Worm (Caenorhabditis elegans) whole organism, L1 larva: ENCODE data around the gene dyf-3.

Experiments
- aly-2 ChIP-seq: fragments of 150-350 bp; optimal IDR thresholded peaks from 2 replicates; lab custom pipeline; 2014; ENCODE audit warnings: missing biosample characterization, missing genetic modification characterization
- blmp-1 ChIP-seq: fragments of 150-350 bp; optimal IDR thresholded peaks from 2 replicates; lab custom pipeline; 2014; ENCODE audit warnings: missing biosample characterization, missing genetic modification characterization
- ceh-82 ChIP-seq, 3 experiments: fragments of 150-350 bp in 1 of 3; sonication (generic microtip) in 2 of 3; optimal IDR thresholded peaks; 2 replicates each; lab custom pipeline; 2014 to 2017; ENCODE audit warnings: missing biosample characterization in 3 of 3, missing genetic modification characterization in 3 of 3
- ceh-88 ChIP-seq: fragments of 200-800 bp; sonication (Bioruptor generic); IDR thresholded peaks from 2 replicates; pipeline ENCODE4 v1.3.6; 2022; ENCODE audit warnings: missing genetic modification characterization, missing compliant biosample characterization
- efl-1 ChIP-seq, 4 experiments: fragments of 150-350 bp; optimal IDR thresholded peaks in 3 of 4; peaks in 1 of 4; 1 replicate in 1 of 4; 2 replicates in 3 of 4; lab custom pipeline; 2014; ENCODE audit warnings: missing biosample characterization in 2 of 4, missing genetic modification characterization in 2 of 4, missing genetic modification reagents in 2 of 4
- egl-13 ChIP-seq: sonication (generic microtip); optimal IDR thresholded peaks from 2 replicates; lab custom pipeline; 2016; ENCODE audit warnings: missing genotype, missing genetic modification reagents, missing genetic modification characterization, missing compliant biosample characterization
- elt-2 ChIP-seq: sonication (generic microtip); optimal IDR thresholded peaks from 2 replicates; lab custom pipeline; 2016; ENCODE audit warnings: missing genetic modification characterization, mild to moderate bottlenecking, inconsistent platforms, missing compliant biosample characterization, missing genetic modification reagents
- fkh-4 ChIP-seq: sonication (generic microtip); optimal IDR thresholded peaks from 2 replicates; lab custom pipeline; 2016; ENCODE audit warnings: missing compliant biosample characterization, missing genetic modification characterization, borderline replicate concordance
- fos-1 ChIP-seq: fragments of 150-350 bp; optimal IDR thresholded peaks from 2 replicates; lab custom pipeline; 2014; ENCODE audit warnings: missing biosample characterization, missing genetic modification characterization
- hlh-4 ChIP-seq: sonication (generic microtip); optimal IDR thresholded peaks from 2 replicates; lab custom pipeline; 2016; ENCODE audit warnings: mild to moderate bottlenecking, missing genetic modification characterization, missing compliant biosample characterization
- hpl-2 ChIP-seq: fragments of 150-350 bp; optimal IDR thresholded peaks from 2 replicates; lab custom pipeline; 2014; ENCODE audit warnings: missing biosample characterization, missing genetic modification reagents, missing genetic modification characterization
- irx-1 ChIP-seq: sonication (generic microtip); optimal IDR thresholded peaks from 2 replicates; lab custom pipeline; 2016; ENCODE audit warnings: missing genetic modification characterization, missing compliant biosample characterization
- isw-1 ChIP-seq: fragments of 200-800 bp; sonication (Bioruptor generic); IDR thresholded peaks from 2 replicates; pipeline ENCODE4 v1.3.6; 2022; ENCODE audit warnings: missing genetic modification characterization, missing compliant biosample characterization
- jun-1 ChIP-seq: fragments of 150-350 bp; optimal IDR thresholded peaks from 2 replicates; lab custom pipeline; 2014; ENCODE audit warnings: missing biosample characterization, missing genetic modification reagents, missing genetic modification characterization
- lin-13 ChIP-seq: fragments of 150-350 bp; optimal IDR thresholded peaks from 2 replicates; lab custom pipeline; 2014; ENCODE audit warnings: missing biosample characterization, missing genetic modification reagents, missing genetic modification characterization
- lin-15B ChIP-seq: fragments of 150-350 bp; sonication (generic microtip); optimal IDR thresholded peaks from 3 replicates; lab custom pipeline; 2014; ENCODE audit warnings: missing biosample characterization, missing genetic modification characterization
- lsy-2 ChIP-seq, 2 experiments: fragments of 150-350 bp; optimal IDR thresholded peaks; 2 replicates each; lab custom pipeline; 2014; ENCODE audit warnings: missing biosample characterization in 2 of 2, missing genetic modification characterization in 2 of 2
- mab-9 ChIP-seq: fragments of 200-800 bp; sonication (Bioruptor generic); IDR thresholded peaks from 2 replicates; pipeline ENCODE4 v1.3.6; 2022; ENCODE audit warnings: missing genetic modification reagents, missing genetic modification characterization, missing compliant biosample characterization
- mep-1 ChIP-seq: fragments of 150-350 bp; optimal IDR thresholded peaks from 2 replicates; lab custom pipeline; 2014; ENCODE audit warnings: missing biosample characterization, missing genetic modification characterization
- nhr-11 ChIP-seq: fragments of 150-350 bp; optimal IDR thresholded peaks from 2 replicates; lab custom pipeline; 2014; ENCODE audit warnings: missing biosample characterization, missing genetic modification characterization
- nhr-12 ChIP-seq: sonication (generic microtip); optimal IDR thresholded peaks from 2 replicates; lab custom pipeline; 2017; ENCODE audit warnings: missing biosample characterization, missing genetic modification characterization
- nhr-20 ChIP-seq: sonication (generic microtip); optimal IDR thresholded peaks from 2 replicates; lab custom pipeline; 2016; ENCODE audit warnings: mild to moderate bottlenecking, missing genetic modification characterization, missing compliant biosample characterization
- nhr-47 ChIP-seq: sonication (generic microtip); optimal IDR thresholded peaks from 2 replicates; lab custom pipeline; 2016; ENCODE audit warnings: mild to moderate bottlenecking, missing genetic modification characterization, moderate library complexity, missing compliant biosample characterization
- nhr-71 ChIP-seq: sonication (generic microtip); optimal IDR thresholded peaks from 2 replicates; lab custom pipeline; 2016; ENCODE audit warnings: mild to moderate bottlenecking, missing genetic modification characterization, moderate library complexity, missing compliant biosample characterization
- nhr-76 ChIP-seq: sonication (generic microtip); optimal IDR thresholded peaks from 2 replicates; lab custom pipeline; 2017; ENCODE audit warnings: missing biosample characterization, missing genetic modification characterization
- nhr-77 ChIP-seq: fragments of 150-350 bp; optimal IDR thresholded peaks from 2 replicates; lab custom pipeline; 2014; ENCODE audit warnings: missing biosample characterization, missing genetic modification characterization
- nhr-84 ChIP-seq: sonication (generic microtip); optimal IDR thresholded peaks from 2 replicates; lab custom pipeline; 2017; ENCODE audit warnings: missing biosample characterization, missing genetic modification characterization
- nhr-85 ChIP-seq: sonication (generic microtip); peaks from one replicate; lab custom pipeline; 2016; ENCODE audit warnings: missing genetic modification characterization, inconsistent platforms, missing compliant biosample characterization
- nhr-90 ChIP-seq: sonication (generic microtip); optimal IDR thresholded peaks from 2 replicates; lab custom pipeline; 2016; ENCODE audit warnings: mild to moderate bottlenecking, missing genetic modification characterization, missing compliant biosample characterization; ENCODE audit not compliant: poor library complexity
- skn-1 ChIP-seq: fragments of 150-350 bp; optimal IDR thresholded peaks from 2 replicates; lab custom pipeline; 2014; ENCODE audit warnings: missing biosample characterization, missing genetic modification characterization
- snu-23 ChIP-seq: sonication (generic microtip); optimal IDR thresholded peaks from 2 replicates; lab custom pipeline; 2016; ENCODE audit warnings: missing genetic modification characterization, missing compliant biosample characterization
- swsn-7 ChIP-seq: sonication (generic microtip); optimal IDR thresholded peaks from 2 replicates; lab custom pipeline; 2016; ENCODE audit warnings: missing genetic modification characterization, missing compliant biosample characterization
- tbx-2 ChIP-seq: sonication (generic microtip); optimal IDR thresholded peaks from 2 replicates; lab custom pipeline; 2016; ENCODE audit warnings: missing genetic modification characterization, missing compliant biosample characterization
- tlp-1 ChIP-seq: fragments of 150-350 bp; optimal IDR thresholded peaks from 2 replicates; lab custom pipeline; 2014; ENCODE audit warnings: missing biosample characterization, missing genetic modification characterization
- unc-130 ChIP-seq: fragments of 150-350 bp; optimal IDR thresholded peaks from 2 replicates; lab custom pipeline; 2017; ENCODE audit warnings: missing biosample characterization, missing genetic modification characterization, inconsistent platforms
- unc-30 ChIP-seq: sonication (generic microtip); optimal IDR thresholded peaks from 2 replicates; lab custom pipeline; 2017; ENCODE audit warnings: missing biosample characterization, missing genetic modification characterization
- unc-62 ChIP-seq: fragments of 150-350 bp; optimal IDR thresholded peaks from 2 replicates; lab custom pipeline; 2014; ENCODE audit warnings: missing biosample characterization, missing genetic modification reagents, missing genetic modification characterization
- unc-86 ChIP-seq: sonication (generic microtip); optimal IDR thresholded peaks from 2 replicates; lab custom pipeline; 2016; ENCODE audit warnings: missing genetic modification characterization, missing compliant biosample characterization
- xbp-1 ChIP-seq: sonication (generic microtip); optimal IDR thresholded peaks from 2 replicates; lab custom pipeline; 2016; ENCODE audit warnings: missing genetic modification characterization, missing compliant biosample characterization

dyf-3 gene

DNA sequence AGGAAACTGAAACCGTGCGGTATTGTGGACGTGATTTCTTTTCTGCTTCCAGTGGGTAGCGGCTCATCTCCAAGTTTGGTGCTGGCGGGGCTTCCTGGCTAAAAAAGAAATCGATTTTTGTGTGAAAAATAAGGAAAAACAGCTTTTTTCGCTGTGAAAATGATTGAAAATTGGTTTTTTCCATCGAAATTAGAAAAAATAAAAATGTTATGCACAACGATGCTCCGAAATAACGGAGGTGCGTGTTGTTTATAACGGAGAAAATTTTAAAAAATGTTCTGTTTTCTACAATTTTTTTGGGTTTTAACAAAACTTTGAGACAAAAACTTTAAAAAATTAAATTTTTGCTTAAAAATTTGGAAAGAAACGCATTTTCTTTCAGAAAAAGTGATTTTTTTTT is 15.8 kb downstream of the dyf-3 start:
- TF ChIP-seq blmp-1 (no peak), fkh-4 (tag; lab: Kevin White, UChicago) (no peak), nhr-71 (tag; lab: Kevin White, UChicago) (no peak), lsy-2 (tag; optimal IDR thresholded peaks at IDR 0.05; lab: Kevin White, UChicago) (peak; percentile 20 to 21), unc-62 (GFP tag; lab: Kevin White, UChicago) (no peak), nhr-12 (tag; lab: Kevin White, UChicago) (no peak), aly-2 (tag; lab: Kevin White, UChicago) (no peak)

DNA sequence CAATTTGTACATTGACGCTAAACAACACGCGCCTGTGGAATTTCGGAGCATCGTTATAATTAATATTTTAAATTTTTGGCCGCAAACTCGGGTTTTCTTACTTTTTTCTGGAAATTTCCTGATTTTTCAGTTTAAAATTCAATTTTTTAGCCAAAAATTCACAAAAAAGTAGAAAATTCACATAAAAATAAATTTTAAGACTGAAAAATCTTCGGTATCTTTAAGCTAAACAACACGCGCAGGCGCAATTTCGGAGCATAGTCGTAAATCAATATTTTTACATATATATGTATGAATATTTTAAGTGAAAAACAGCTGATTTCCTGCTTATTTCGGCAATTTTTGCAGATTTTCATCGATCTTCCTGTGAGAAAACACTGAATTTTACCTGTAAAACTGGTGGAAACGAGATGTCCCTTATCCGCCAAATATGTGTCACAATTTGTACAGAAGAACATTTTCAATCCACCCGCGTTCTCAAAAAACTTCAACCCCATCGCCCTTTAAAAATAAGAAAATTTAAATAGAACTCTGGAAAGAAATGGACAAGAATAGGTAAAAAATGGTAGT is 16.6 kb downstream of the dyf-3 start, which contains the start of gene B0546.3:
TSS of gene B0546.3 (minus strand) at position 504 of the 570 bp plus-strand sequence.
- peak; percentile 33 for TF ChIP-seq nhr-47 (tag; lab: Kevin White, UChicago)
- no peak for TF ChIP-seq efl-1 (optimal IDR thresholded peaks at IDR 0.05; lab: Kevin White, UChicago)
- peak in 1 of 2 experiments; percentile 76 for TF ChIP-seq efl-1 (GFP tag; optimal IDR thresholded peaks at IDR 0.05 in 1 of 2; lab: Kevin White, UChicago)
- TF ChIP-seq nhr-85 (tag; lab: Kevin White, UChicago) = peak; percentile 43
- TF ChIP-seq egl-13 (tag; lab: Kevin White, UChicago) = no peak
- TF ChIP-seq nhr-71 (tag; lab: Kevin White, UChicago) = peak; percentile 5
- TF ChIP-seq nhr-77 = no peak
- peak; percentile 9 for TF ChIP-seq elt-2 (tag; lab: Kevin White, UChicago)
- TF ChIP-seq ceh-88 = no peak

DNA sequence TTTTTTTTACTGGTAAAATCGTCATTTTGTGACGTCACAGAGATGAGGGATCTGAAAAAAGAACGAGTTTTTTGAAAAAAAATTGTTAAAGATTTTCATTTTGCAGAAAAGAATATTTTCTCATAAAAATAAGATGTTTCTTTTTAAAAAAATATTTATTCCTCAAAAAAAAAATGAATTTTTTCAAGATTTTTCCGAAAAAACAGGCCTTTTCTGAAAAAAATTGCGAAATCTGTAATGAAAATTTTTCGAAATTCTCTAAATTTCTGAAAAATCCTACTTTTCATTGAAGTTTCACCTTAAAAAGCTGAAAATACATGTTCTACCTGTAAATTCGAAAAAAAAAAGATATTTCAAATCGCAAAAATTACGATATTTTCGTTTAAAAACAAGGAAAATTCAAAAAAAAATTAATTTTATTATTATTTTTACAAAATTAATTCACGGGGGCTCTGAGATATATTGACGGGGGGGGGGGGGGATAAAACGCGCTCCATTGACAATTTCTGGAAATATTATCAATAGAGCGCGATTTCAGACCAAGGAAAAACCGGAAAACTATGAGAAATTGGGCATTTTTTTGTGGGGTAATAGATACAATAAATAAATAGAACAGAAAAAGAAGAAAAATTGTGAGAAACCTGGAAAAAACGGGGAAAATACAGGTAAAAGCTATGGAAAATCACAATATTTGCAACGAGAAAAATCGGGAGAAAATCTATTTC is 20.8 kb downstream of the dyf-3 start, which contains the start of gene otub-4:
TSS of gene otub-4 (minus strand) at position 51 of the 725 bp plus-strand sequence.
- no peak for TF ChIP-seq hpl-2 (GFP tag; lab: Kevin White, UChicago)
- no peak for TF ChIP-seq efl-1 (optimal IDR thresholded peaks at IDR 0.05; lab: Kevin White, UChicago)
- peak in 1 of 2 experiments; percentile 46 for TF ChIP-seq efl-1 (GFP tag; optimal IDR thresholded peaks at IDR 0.05 in 1 of 2; lab: Kevin White, UChicago)

DNA sequence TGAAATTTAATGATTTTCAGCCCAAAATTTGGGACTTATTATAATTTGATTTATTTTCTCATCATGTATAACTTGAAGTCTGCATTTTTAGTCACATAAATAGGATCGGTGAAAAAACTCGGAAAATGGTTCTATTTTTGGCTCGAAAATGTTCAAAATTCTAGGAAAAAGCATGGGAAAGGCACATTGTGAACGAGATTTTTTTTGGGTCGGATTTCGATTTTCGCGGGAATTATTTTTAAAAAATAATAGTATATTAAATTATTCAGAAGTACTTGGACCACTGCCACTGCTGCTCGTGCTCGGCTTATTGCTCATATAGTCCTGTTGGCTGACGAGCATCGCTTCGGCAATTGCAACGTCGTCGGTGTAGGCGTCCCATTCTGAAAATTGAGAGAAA is 25.7 kb downstream of the dyf-3 start:
- TF ChIP-seq tbx-2 (tag; lab: Kevin White, UChicago) = no peak
- TF ChIP-seq nhr-76 (tag; lab: Kevin White, UChicago) = no peak
- no peak for TF ChIP-seq hlh-4
- no peak for TF ChIP-seq nhr-11 (tag; lab: Kevin White, UChicago)
- TF ChIP-seq nhr-90 (tag; lab: Kevin White, UChicago) = peak; percentile 19
- TF ChIP-seq nhr-71 (tag; lab: Kevin White, UChicago) = peak; percentile 19
- TF ChIP-seq tlp-1 (tag; lab: Kevin White, UChicago) = no peak
- no peak for TF ChIP-seq nhr-12 (tag; lab: Kevin White, UChicago)
- no peak for TF ChIP-seq lin-13 (GFP tag; lab: Kevin White, UChicago)
- no peak for TF ChIP-seq efl-1 (optimal IDR thresholded peaks at IDR 0.05; lab: Kevin White, UChicago)
- peak in 1 of 2 experiments; percentile 89 for TF ChIP-seq efl-1 (GFP tag; optimal IDR thresholded peaks at IDR 0.05 in 1 of 2; lab: Kevin White, UChicago)

DNA sequence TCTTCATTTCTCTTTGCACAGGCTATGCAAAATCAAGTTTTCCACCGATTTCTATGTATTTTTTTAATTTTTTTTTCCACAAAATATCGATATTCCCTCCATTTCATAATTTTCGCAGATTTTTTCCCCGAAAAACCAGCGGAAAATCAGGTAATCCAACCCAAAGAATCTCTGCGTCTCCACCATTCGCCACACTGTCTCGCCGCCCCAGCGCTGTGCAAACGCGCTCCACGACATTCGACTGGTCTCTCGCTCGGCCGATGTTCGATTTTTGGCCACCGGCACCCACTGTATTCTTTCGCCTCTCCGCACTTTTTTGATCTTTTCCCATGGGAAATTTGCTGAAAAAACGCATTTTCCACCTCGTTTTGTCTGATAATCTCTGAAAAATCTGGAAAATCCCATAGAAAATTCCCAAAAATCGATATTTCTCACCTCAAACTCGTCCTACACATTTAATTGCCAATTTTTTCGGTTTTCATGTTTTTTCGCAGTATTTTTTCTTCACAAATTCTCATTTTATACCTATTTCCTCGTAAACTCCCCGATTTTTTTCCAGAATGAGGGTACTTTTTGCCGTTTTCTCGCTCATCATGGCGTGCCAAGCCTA is 30.3 kb downstream of the dyf-3 start, which contains the start of gene vha-19:
TSS of gene vha-19 (plus strand) at position 560 of the 610 bp plus-strand sequence.
- peak; percentile 18 for TF ChIP-seq nhr-77
- no peak for TF ChIP-seq unc-86 (tag; lab: Kevin White, UChicago)
- peak; percentile 7 to 48 for TF ChIP-seq lsy-2 (tag; optimal IDR thresholded peaks at IDR 0.05; lab: Kevin White, UChicago)
- peak; percentile 9 for TF ChIP-seq nhr-47 (tag; lab: Kevin White, UChicago)
- TF ChIP-seq snu-23 (GFP tag; lab: Kevin White, UChicago) = peak; percentile 65
- TF ChIP-seq isw-1 = no peak
- no peak for TF ChIP-seq nhr-84 (tag; lab: Kevin White, UChicago)
- peak; percentile 33 for TF ChIP-seq nhr-20 (tag; lab: Kevin White, UChicago)
- TF ChIP-seq aly-2 (tag; lab: Kevin White, UChicago) = no peak
- TF ChIP-seq nhr-71 (tag; lab: Kevin White, UChicago) = peak; percentile 44
- no peak for TF ChIP-seq unc-130
- peak; percentile 45 to 64 for TF ChIP-seq efl-1 (optimal IDR thresholded peaks at IDR 0.05; lab: Kevin White, UChicago)
- peak; percentile 43 to 75 for TF ChIP-seq efl-1 (GFP tag; optimal IDR thresholded peaks at IDR 0.05 in 1 of 2; lab: Kevin White, UChicago)
- peak in 1 of 3 experiments; percentile 43 for TF ChIP-seq ceh-82 (tag; optimal IDR thresholded peaks at IDR 0.05; lab: Kevin White, UChicago)
- no peak for TF ChIP-seq unc-30 (tag; lab: Kevin White, UChicago)
- TF ChIP-seq fos-1 = no peak
- no peak for TF ChIP-seq mep-1 (tag; lab: Kevin White, UChicago)
- no peak for TF ChIP-seq jun-1 (tag; lab: Kevin White, UChicago)
- no peak for TF ChIP-seq irx-1 (tag; lab: Kevin White, UChicago)
- peak; percentile 25 for TF ChIP-seq xbp-1 (tag; lab: Kevin White, UChicago)
- no peak for TF ChIP-seq lin-13 (GFP tag; lab: Kevin White, UChicago)
- peak; percentile 36 for TF ChIP-seq lin-15B (tag; lab: Kevin White, UChicago)
- no peak for TF ChIP-seq skn-1 (tag; lab: Kevin White, UChicago)
- TF ChIP-seq ceh-88 = no peak
- peak; percentile 23 for TF ChIP-seq swsn-7 (tag; lab: Kevin White, UChicago)
- no peak for TF ChIP-seq mab-9
